Worm (Caenorhabditis elegans): Measurements from ENCODE around the gene F56D6.14.

Gene F56D6.14

DNA sequence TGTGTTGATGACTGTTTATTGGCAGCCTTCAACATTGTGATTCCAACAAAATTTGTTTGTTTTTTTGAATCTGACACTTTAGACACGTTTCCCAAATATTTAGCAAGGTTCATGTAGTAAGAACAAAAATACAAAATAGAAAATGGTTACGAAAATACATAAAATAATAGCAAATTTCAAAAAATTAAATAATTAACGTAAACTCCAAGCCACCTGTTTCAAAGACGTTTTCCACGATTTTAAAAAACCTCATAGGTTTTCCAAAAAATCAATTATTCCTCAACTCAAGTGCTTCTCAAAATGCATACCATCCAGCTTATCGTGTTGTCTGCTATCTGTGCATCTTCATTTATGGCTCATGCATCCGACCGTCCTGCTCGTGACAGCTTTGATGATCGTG lies at the start of gene F56D6.14:
F56D6.14 (plus strand) TSS at position 301 of the 400 bp plus-strand sequence.
- no peak for TF ChIP-seq ztf-11 (tag; optimal IDR thresholded peaks at IDR 0.05)
- no peak for TF ChIP-seq egl-5 (tag; optimal IDR thresholded peaks at IDR 0.05)
- no peak for TF ChIP-seq elt-1 (tag; optimal IDR thresholded peaks at IDR 0.05)
- TF ChIP-seq daf-12 (tag; optimal IDR thresholded peaks at IDR 0.05): no peak
- no peak for TF ChIP-seq eor-1 (tag; optimal IDR thresholded peaks at IDR 0.05)
- no peak for TF ChIP-seq nhr-43 (tag; optimal IDR thresholded peaks at IDR 0.05; ENCODE audit: poor library complexity, severe bottlenecking)
- TF ChIP-seq ceh-9 (tag; optimal IDR thresholded peaks at IDR 0.05): no peak
- TF ChIP-seq fos-1 (tag; optimal IDR thresholded peaks at IDR 0.05): no peak
- no peak for TF ChIP-seq nhr-12 (tag; optimal IDR thresholded peaks at IDR 0.05)
- no peak for TF ChIP-seq elt-3 (tag; optimal IDR thresholded peaks at IDR 0.05)
- TF ChIP-seq nhr-77 (tag; optimal IDR thresholded peaks at IDR 0.05): no peak

DNA sequence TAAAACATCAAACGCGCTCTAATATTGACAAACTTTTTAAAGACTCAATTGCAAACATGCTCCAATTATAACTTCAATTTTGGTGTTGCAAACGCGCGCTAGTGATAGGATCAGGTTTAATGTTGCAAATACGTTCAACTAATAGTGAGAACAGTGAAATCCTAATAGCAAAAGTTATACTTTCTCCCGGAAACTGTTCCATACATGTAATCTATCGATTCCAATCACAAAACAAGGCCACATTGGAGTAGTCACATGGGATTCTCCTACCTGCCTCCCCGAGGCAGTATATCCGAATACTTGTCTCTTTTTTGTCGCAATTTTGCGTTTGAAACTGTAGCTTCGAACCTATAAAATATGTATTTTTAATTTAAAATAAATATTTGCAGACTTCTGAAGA lies 47.6 kb upstream of the F56D6.14 start:
- TF ChIP-seq mdl-1 (tag; optimal IDR thresholded peaks at IDR 0.05) (no peak), daf-12 (tag; optimal IDR thresholded peaks at IDR 0.05) (no peak), elt-1 (tag; optimal IDR thresholded peaks at IDR 0.05) (no peak), nhr-11 (tag; optimal IDR thresholded peaks at IDR 0.05) (no peak), fkh-2 (tag; optimal IDR thresholded peaks at IDR 0.05) (no peak), nhr-67 (tag; optimal IDR thresholded peaks at IDR 0.05) (no peak), pha-4 (tag; optimal IDR thresholded peaks at IDR 0.05) (no peak), zag-1 (tag; optimal IDR thresholded peaks at IDR 0.05) (no peak), pqm-1 (tag; optimal IDR thresholded peaks at IDR 0.05) (no peak), unc-62 (GFP tag; optimal IDR thresholded peaks at IDR 0.05) (no peak), ztf-11 (tag; optimal IDR thresholded peaks at IDR 0.05) (no peak), nhr-43 (tag; optimal IDR thresholded peaks at IDR 0.05; ENCODE audit: poor library complexity, severe bottlenecking) (no peak), ceh-16 (tag; optimal IDR thresholded peaks at IDR 0.05) (no peak), ztf-4 (tag; optimal IDR thresholded peaks at IDR 0.05) (no peak), unc-39 (tag; optimal IDR thresholded peaks at IDR 0.05) (no peak), nhr-77 (tag; optimal IDR thresholded peaks at IDR 0.05) (no peak), nhr-28 (tag; optimal IDR thresholded peaks at IDR 0.05) (no peak), aly-2 (tag; optimal IDR thresholded peaks at IDR 0.05) (no peak), ZK546.5 (tag; optimal IDR thresholded peaks at IDR 0.05) (no peak), lin-39 (tag; optimal IDR thresholded peaks at IDR 0.05) (no peak)

DNA sequence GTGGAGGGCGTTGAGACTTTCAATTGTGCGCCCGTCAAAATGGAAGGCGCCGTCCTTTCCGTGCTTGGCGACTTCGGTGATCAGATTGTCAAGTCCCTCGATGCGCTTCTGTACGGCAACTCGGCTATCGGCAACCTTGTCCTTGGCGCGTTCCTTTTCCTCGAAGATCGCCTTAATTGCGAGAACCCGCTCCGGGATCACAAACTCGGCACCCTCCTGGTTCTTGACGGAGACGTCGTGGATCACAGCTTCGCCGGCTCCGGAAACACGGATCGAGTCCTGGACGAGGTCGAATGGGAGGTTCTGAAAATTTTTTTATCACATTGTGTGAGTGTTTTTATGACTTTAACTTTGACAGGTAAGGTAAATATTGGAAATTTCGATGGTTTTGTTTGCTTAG lies 44.3 kb upstream of the F56D6.14 start:
- TF ChIP-seq nhr-25 (tag; optimal IDR thresholded peaks at IDR 0.05) (peak; percentile 9), fos-1 (tag; optimal IDR thresholded peaks at IDR 0.05) (no peak), fkh-2 (tag; optimal IDR thresholded peaks at IDR 0.05) (no peak), daf-12 (tag; optimal IDR thresholded peaks at IDR 0.05) (no peak), pha-4 (tag; optimal IDR thresholded peaks at IDR 0.05) (peak; percentile 31)

DNA sequence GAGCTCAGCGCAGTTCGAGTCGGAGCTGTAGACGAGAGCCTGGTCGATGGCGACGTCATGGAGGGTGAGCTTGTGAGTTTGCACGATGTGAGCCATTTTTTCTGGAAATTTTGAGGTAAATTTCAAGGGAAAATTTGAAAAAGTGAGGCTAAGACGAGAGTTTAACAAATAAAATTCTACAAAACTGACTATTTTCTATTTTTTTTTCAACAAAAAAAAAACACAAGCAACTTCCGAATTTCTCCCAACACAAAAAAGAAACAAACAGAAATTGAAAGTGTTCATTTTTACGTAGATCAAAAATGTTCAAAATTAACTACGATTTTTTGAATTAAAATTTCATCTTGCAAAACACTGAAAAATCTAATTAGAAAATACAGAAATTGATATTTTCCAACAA lies 43.8 kb upstream of the F56D6.14 start, which contains the start of gene F37C4.5:
F37C4.5 (minus strand) TSS at position 101 of the 400 bp plus-strand sequence.
- no peak for TF ChIP-seq lin-15B (tag; optimal IDR thresholded peaks at IDR 0.05)
- no peak for TF ChIP-seq lin-39 (tag; optimal IDR thresholded peaks at IDR 0.05)
- no peak for TF ChIP-seq ZK546.5 (tag; optimal IDR thresholded peaks at IDR 0.05)
- TF ChIP-seq fkh-10 (GFP tag; optimal IDR thresholded peaks at IDR 0.05): no peak
- no peak for TF ChIP-seq ztf-4 (tag; optimal IDR thresholded peaks at IDR 0.05)
- no peak for TF ChIP-seq elt-2 (tag; optimal IDR thresholded peaks at IDR 0.05)
- TF ChIP-seq ztf-11 (tag; optimal IDR thresholded peaks at IDR 0.05): no peak
- no peak for TF ChIP-seq lsy-12 (tag; optimal IDR thresholded peaks at IDR 0.05)
- no peak for TF ChIP-seq pha-4 (tag; optimal IDR thresholded peaks at IDR 0.05)
- TF ChIP-seq unc-39 (tag; optimal IDR thresholded peaks at IDR 0.05): no peak
- TF ChIP-seq egl-27 (tag; optimal IDR thresholded peaks at IDR 0.05): no peak
- no peak for TF ChIP-seq fkh-2 (tag; optimal IDR thresholded peaks at IDR 0.05)

DNA sequence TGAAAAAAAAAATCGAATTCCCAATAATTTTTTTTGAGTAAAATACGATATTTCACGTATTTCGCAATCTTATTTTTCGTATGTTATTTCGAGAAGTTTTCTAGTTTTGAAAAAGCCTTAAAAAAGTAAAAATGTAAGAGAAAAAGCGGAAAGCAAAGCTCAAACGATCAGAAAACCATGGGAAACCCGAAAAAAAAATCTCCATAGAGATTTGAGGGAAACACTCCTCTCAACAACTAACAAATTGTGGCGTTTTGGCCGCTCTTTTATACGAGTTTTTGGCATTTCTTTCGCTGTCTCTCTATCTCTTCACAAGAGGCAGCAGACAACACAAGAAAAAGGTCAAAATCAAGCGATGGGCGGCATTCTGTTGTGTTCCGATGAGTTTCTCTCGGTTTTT lies 43.1 kb upstream of the F56D6.14 start:
- TF ChIP-seq lsy-12 (tag; optimal IDR thresholded peaks at IDR 0.05) (no peak), fos-1 (tag; optimal IDR thresholded peaks at IDR 0.05) (peak; percentile 23), fkh-10 (GFP tag; optimal IDR thresholded peaks at IDR 0.05) (no peak), pqm-1 (tag; optimal IDR thresholded peaks at IDR 0.05) (no peak), elt-2 (tag; optimal IDR thresholded peaks at IDR 0.05) (peak; percentile 55), skn-1 (tag; optimal IDR thresholded peaks at IDR 0.05) (peak; percentile 1), lin-39 (tag; optimal IDR thresholded peaks at IDR 0.05) (no peak), ceh-16 (tag; optimal IDR thresholded peaks at IDR 0.05) (no peak), nfya-1 (tag; optimal IDR thresholded peaks at IDR 0.05; ENCODE audit: insufficient read depth) (peak; percentile 58), jun-1 (tag; optimal IDR thresholded peaks at IDR 0.05) (peak; percentile 14), nhr-25 (tag; optimal IDR thresholded peaks at IDR 0.05) (peak; percentile 50), pha-4 (tag; optimal IDR thresholded peaks at IDR 0.05) (peak; percentile 44), elt-3 (tag; optimal IDR thresholded peaks at IDR 0.05) (no peak), nhr-12 (tag; optimal IDR thresholded peaks at IDR 0.05) (no peak), elt-1 (tag; optimal IDR thresholded peaks at IDR 0.05) (no peak), nhr-23 (tag; optimal IDR thresholded peaks at IDR 0.05) (no peak), ama-1 (optimal IDR thresholded peaks at IDR 0.05) (peak; percentile 89), ceh-82 (tag; optimal IDR thresholded peaks at IDR 0.05) (peak; percentile 8), lin-15B (tag; optimal IDR thresholded peaks at IDR 0.05) (peak; percentile 37), hmg-11 (tag; optimal IDR thresholded peaks at IDR 0.05) (peak; percentile 19), eor-1 (tag; optimal IDR thresholded peaks at IDR 0.05) (no peak)
